Fruit fly (Drosophila melanogaster): ENCODE results near the gene Tm2.

Tm2 gene

dm6 chr3R:15347822-15348221, 37.8 kb downstream of the Tm2 start, which contains the start of the genes CG42726 and CG42727 (continued):
- peak; percentile 75 for TF ChIP-seq MESR4 (GFP tag; optimal IDR thresholded peaks at IDR 0.05)
- no peak for TF ChIP-seq da (GFP tag; optimal IDR thresholded peaks at IDR 0.05)
- peak; percentile 52 for TF ChIP-seq ems (GFP tag; optimal IDR thresholded peaks at IDR 0.05)
- TF ChIP-seq Mes4 (GFP tag; optimal IDR thresholded peaks at IDR 0.05): no peak
- peak; percentile 43; the same call in 1 of the 3 replicates for TF ChIP-seq ken (GFP tag; IDR thresholded peaks at IDR 0.05)
- peak; percentile 42 for TF ChIP-seq CG13424 (tag; optimal IDR thresholded peaks at IDR 0.05)
- TF ChIP-seq CG12104 (GFP tag; optimal IDR thresholded peaks at IDR 0.05): no peak
- TF ChIP-seq CG1603 (tag; optimal IDR thresholded peaks at IDR 0.05): peak; percentile 45
- no peak for TF ChIP-seq Spps (tag; optimal IDR thresholded peaks at IDR 0.05)
- no peak for TF ChIP-seq Eip74EF (GFP tag; optimal IDR thresholded peaks at IDR 0.05)
- TF ChIP-seq CG3065 (GFP tag; optimal IDR thresholded peaks at IDR 0.05): no peak
- no peak for TF ChIP-seq CG17802 (tag; optimal IDR thresholded peaks at IDR 0.05)
- TF ChIP-seq E2f2 (GFP tag; IDR thresholded peaks at IDR 0.05): peak; percentile 16; the same call in 1 of the 2 replicates
- peak; percentile 8 for TF ChIP-seq CG9727 (GFP tag; optimal IDR thresholded peaks at IDR 0.05)
- peak; percentile 27 for TF ChIP-seq Bteb2 (GFP tag; optimal IDR thresholded peaks at IDR 0.05)
- TF ChIP-seq pzg (GFP tag; optimal IDR thresholded peaks at IDR 0.05): peak; percentile 33

- TF ChIP-seq CG18599 (GFP tag; optimal IDR thresholded peaks at IDR 0.05) (peak; percentile 37), Adf1 (GFP tag; IDR thresholded peaks at IDR 0.05) (no peak), CG9437 (GFP tag; optimal IDR thresholded peaks at IDR 0.05) (no peak), CG15011 (GFP tag; optimal IDR thresholded peaks at IDR 0.05) (no peak), Hey (tag; optimal IDR thresholded peaks at IDR 0.05) (no peak), Fer2 (tag; optimal IDR thresholded peaks at IDR 0.05) (peak; percentile 17), Neu2 (GFP tag; optimal IDR thresholded peaks at IDR 0.05; ENCODE audit: borderline replicate concordance) (no peak), Chrac-16 (GFP tag; optimal IDR thresholded peaks at IDR 0.05) (peak; percentile 1), CG11247 (GFP tag; IDR thresholded peaks at IDR 0.05) (peak; percentile 31; the same call in 1 of the 2 replicates), CG4820 (GFP tag; optimal IDR thresholded peaks at IDR 0.05) (no peak), CG12391 (tag; optimal IDR thresholded peaks at IDR 0.05) (peak; percentile 72), grau (tag; optimal IDR thresholded peaks at IDR 0.05) (peak; percentile 49), CG3995 (GFP tag; optimal IDR thresholded peaks at IDR 0.05) (no peak), CG4617 (GFP tag; optimal IDR thresholded peaks at IDR 0.05; ENCODE audit: borderline replicate concordance) (peak; percentile 72), Vsx1 (GFP tag; optimal IDR thresholded peaks at IDR 0.05) (no peak), CG3847 (GFP tag; IDR thresholded peaks at IDR 0.05) (no peak), CG32767 (GFP tag; IDR thresholded peaks at IDR 0.05) (peak; percentile 22; the same call in 1 of the 2 replicates), CG17568 (GFP tag; optimal IDR thresholded peaks at IDR 0.05) (no peak), CG8478 (optimal IDR thresholded peaks at IDR 0.05) (no peak), Taf1 (GFP tag; IDR thresholded peaks at IDR 0.05) (no peak), CG8944 (GFP tag; optimal IDR thresholded peaks at IDR 0.05) (no peak), CG9215 (GFP tag; IDR thresholded peaks at IDR 0.05) (no peak), CG7745 (tag; optimal IDR thresholded peaks at IDR 0.05) (no peak), tio (GFP tag; optimal IDR thresholded peaks at IDR 0.05) (no peak), Med (GFP tag) (peak; percentile 76), Ada2b (GFP tag; IDR thresholded peaks at IDR 0.05) (peak; percentile 35; the same call in 1 of the 2 replicates), Hr78 (GFP tag; optimal IDR thresholded peaks at IDR 0.05) (no peak), CG5953 (GFP tag; IDR thresholded peaks at IDR 0.05) (no peak), BtbVII (GFP tag; optimal IDR thresholded peaks at IDR 0.05) (peak; percentile 7), Poxn (GFP tag; IDR thresholded peaks at IDR 0.05) (no peak), lilli (GFP tag; optimal IDR thresholded peaks at IDR 0.05) (peak; percentile 16), lbe (GFP tag; optimal IDR thresholded peaks at IDR 0.05) (peak; percentile 55), chif (GFP tag; optimal IDR thresholded peaks at IDR 0.05) (no peak), ara (GFP tag; IDR thresholded peaks at IDR 0.05) (no peak), CG12104 (GFP tag; optimal IDR thresholded peaks at IDR 0.05) (peak; percentile 21), br (optimal IDR thresholded peaks at IDR 0.05) (no peak)
These were observed 41.0 kb downstream of the Tm2 start, which contains the start of the genes Trs33 and Tmtc4 for dm6 chr3R:15350993-15351426. Gene Trs33 (minus strand): TSS chr3R:15350995. Gene Tmtc4 (plus strand): TSS chr3R:15351225.
